Fruit fly (Drosophila melanogaster) whole organism, wandering third instar larva: Measurements from ENCODE around the gene cic.
A peak's percentile ranks its signal among the peaks of the same experiment; 100 is the strongest.

Source experiments
- Abd-B ChIP-seq: fragments of >200 bp; optimal IDR thresholded peaks from 2 replicates; lab custom pipeline; 2017; ENCODE audit warnings: missing biosample characterization, missing genetic modification characterization
- CG32264 ChIP-seq: fragments of 200-800 bp; sonication (Bioruptor generic); optimal IDR thresholded peaks from 2 replicates; lab custom pipeline; 2016; ENCODE audit warnings: missing biosample characterization, missing genetic modification characterization
- CG9705 ChIP-seq: fragments of 200-800 bp; sonication (Bioruptor generic); optimal IDR thresholded peaks from 2 replicates; lab custom pipeline; 2018; ENCODE audit warnings: missing biosample characterization, mild to moderate bottlenecking, missing genetic modification characterization
- CrebA ChIP-seq: fragments of 200-800 bp; sonication (Bioruptor generic); optimal IDR thresholded peaks from 2 replicates; lab custom pipeline; 2016; ENCODE audit warnings: missing biosample characterization, mild to moderate bottlenecking, missing genetic modification characterization, borderline replicate concordance
- Dfd ChIP-seq: fragments of >200 bp; optimal IDR thresholded peaks from 2 replicates; lab custom pipeline; 2017; ENCODE audit warnings: missing biosample characterization, missing genetic modification characterization
- Dif ChIP-seq: fragments of 200-275, 200-300 bp; sonication (Bioruptor generic); optimal IDR thresholded peaks from 2 replicates; lab custom pipeline; 2018; ENCODE audit warnings: missing biosample characterization, missing genetic modification characterization; ENCODE audit not compliant: partially characterized antibody
- GATAd ChIP-seq: sonication (Bioruptor generic); optimal IDR thresholded peaks from 2 replicates; lab custom pipeline; 2016; ENCODE audit warnings: missing biosample characterization, missing genetic modification characterization
- HLH106 ChIP-seq: fragments of 200-800 bp; optimal IDR thresholded peaks from 3 replicates; lab custom pipeline; 2019; ENCODE audit warnings: missing biosample characterization, mild to moderate bottlenecking, missing genetic modification characterization, moderate library complexity
- Hnf4 ChIP-seq: fragments of 200-800 bp; sonication (Bioruptor generic); optimal IDR thresholded peaks from 2 replicates; lab custom pipeline; 2016; ENCODE audit warnings: missing biosample characterization, mild to moderate bottlenecking, missing genetic modification characterization
- Hr78 ChIP-seq: fragments of >200 bp; optimal IDR thresholded peaks from 2 replicates; lab custom pipeline; 2017; ENCODE audit warnings: missing biosample characterization, missing genetic modification characterization
- Hr83 ChIP-seq: fragments of 200-300 bp; sonication (Bioruptor generic); optimal IDR thresholded peaks from 2 replicates; lab custom pipeline; 2016; ENCODE audit warnings: missing biosample characterization, mild to moderate bottlenecking, missing genetic modification characterization, moderate library complexity; ENCODE audit not compliant: poor library complexity, severe bottlenecking
- Jra ChIP-seq: sonication (Bioruptor generic); optimal IDR thresholded peaks from 2 replicates; lab custom pipeline; 2016; ENCODE audit warnings: missing biosample characterization, missing genetic modification characterization
- Mio ChIP-seq: sonication (Bioruptor generic); optimal IDR thresholded peaks from 2 replicates; lab custom pipeline; 2016; ENCODE audit warnings: missing biosample characterization, missing genetic modification characterization
- Myc ChIP-seq: fragments of >200 bp; optimal IDR thresholded peaks from 2 replicates; lab custom pipeline; 2017
- N ChIP-seq: fragments of >200 bp; optimal IDR thresholded peaks from 2 replicates; lab custom pipeline; 2018; ENCODE audit warnings: missing biosample characterization, missing external identifiers, missing genetic modification characterization
- OdsH ChIP-seq: fragments of 200-800 bp; sonication (Bioruptor generic); optimal IDR thresholded peaks from 2 replicates; lab custom pipeline; 2016; ENCODE audit warnings: missing biosample characterization, mild to moderate bottlenecking, missing genetic modification characterization
- Rel ChIP-seq, 2 experiments: fragments of 200-800 bp; sonication (Bioruptor generic) in 1 of 2; optimal IDR thresholded peaks; 2 replicates in 1 of 2; 3 replicates in 1 of 2; lab custom pipeline; 2016 to 2019; ENCODE audit warnings: mild to moderate bottlenecking in 2 of 2, missing biosample characterization in 2 of 2, missing genetic modification characterization in 2 of 2, moderate library complexity in 1 of 2
- Sp1 ChIP-seq: fragments of 200-800 bp; sonication (Bioruptor generic); optimal IDR thresholded peaks from 3 replicates; lab custom pipeline; 2019; ENCODE audit warnings: missing biosample characterization, mild to moderate bottlenecking, missing genetic modification characterization, moderate library complexity
- br ChIP-seq: fragments of 200-800 bp; sonication (Bioruptor generic); optimal IDR thresholded peaks from 2 replicates; lab custom pipeline; 2016; ENCODE audit warnings: missing biosample characterization, missing genetic modification characterization
- brk ChIP-seq: fragments of 200-800 bp; sonication (Bioruptor generic); optimal IDR thresholded peaks from 2 replicates; lab custom pipeline; 2016; ENCODE audit warnings: missing biosample characterization, mild to moderate bottlenecking, missing genetic modification characterization
- dl ChIP-seq, 2 experiments: fragments of 175-275, 200-275 bp in 1 of 2; fragments of 200-275 bp in 1 of 2; sonication (Bioruptor generic); optimal IDR thresholded peaks; lab custom pipeline; 2018; ENCODE audit warnings: mild to moderate bottlenecking in 2 of 2, missing biosample characterization in 2 of 2, missing genetic modification characterization in 2 of 2, moderate library complexity in 2 of 2; ENCODE audit not compliant: partially characterized antibody in 2 of 2, insufficient read depth in 1 of 2
- dmrt93B ChIP-seq: fragments of 200-800 bp; sonication (Bioruptor generic); optimal IDR thresholded peaks from 2 replicates; lab custom pipeline; 2018; ENCODE audit warnings: missing biosample characterization, mild to moderate bottlenecking, missing genetic modification characterization
- dsf ChIP-seq: sonication (Bioruptor generic); optimal IDR thresholded peaks from 2 replicates; lab custom pipeline; 2016; ENCODE audit warnings: missing biosample characterization, missing genetic modification characterization, borderline replicate concordance
- ey ChIP-seq: fragments of 200-800 bp; sonication (Bioruptor generic); optimal IDR thresholded peaks from 2 replicates; lab custom pipeline; 2016; ENCODE audit warnings: missing biosample characterization, missing genetic modification characterization
- foxo ChIP-seq, 2 experiments: fragments of 200-800 bp; sonication (Bioruptor generic); optimal IDR thresholded peaks; 2 replicates in 1 of 2; 3 replicates in 1 of 2; lab custom pipeline; 2016 to 2017; ENCODE audit warnings: missing biosample characterization in 2 of 2, missing genetic modification characterization in 2 of 2
- fru ChIP-seq: fragments of 200-800 bp; sonication (Bioruptor generic); optimal IDR thresholded peaks from 3 replicates; lab custom pipeline; 2016; ENCODE audit warnings: missing biosample characterization, mild to moderate bottlenecking, missing genetic modification characterization
- h ChIP-seq: fragments of 200-800 bp; sonication (Bioruptor generic); optimal IDR thresholded peaks from 3 replicates; lab custom pipeline; 2016; ENCODE audit warnings: missing biosample characterization, mild to moderate bottlenecking, missing genetic modification characterization
- jim ChIP-seq: fragments of 175-275, 200-325 bp; sonication (Bioruptor generic); optimal IDR thresholded peaks from 2 replicates; lab custom pipeline; 2016; ENCODE audit warnings: missing biosample characterization, mild to moderate bottlenecking, missing genetic modification characterization
- lola ChIP-seq: fragments of >200 bp; optimal IDR thresholded peaks from 2 replicates; lab custom pipeline; 2017; ENCODE audit warnings: missing biosample characterization, missing genetic modification characterization
- pan ChIP-seq: fragments of >200 bp; optimal IDR thresholded peaks from 2 replicates; lab custom pipeline; 2017
- psq ChIP-seq: fragments of 200-800 bp; sonication (Bioruptor generic); optimal IDR thresholded peaks from 3 replicates; lab custom pipeline; 2017; ENCODE audit warnings: missing biosample characterization, mild to moderate bottlenecking, missing genetic modification characterization, moderate library complexity
- rgr ChIP-seq: fragments of 200-800 bp; sonication (Bioruptor generic); optimal IDR thresholded peaks from 3 replicates; lab custom pipeline; 2016; ENCODE audit warnings: missing biosample characterization, mild to moderate bottlenecking, missing genetic modification characterization
- sage ChIP-seq: fragments of 200-800 bp; sonication (Bioruptor generic); optimal IDR thresholded peaks from 2 replicates; lab custom pipeline; 2016; ENCODE audit warnings: missing biosample characterization, mild to moderate bottlenecking, missing genetic modification characterization
- sv ChIP-seq: fragments of 200-800 bp; sonication (Bioruptor generic); optimal IDR thresholded peaks from 3 replicates; lab custom pipeline; 2016; ENCODE audit warnings: missing biosample characterization, missing genetic modification characterization
- tai ChIP-seq: sonication (Bioruptor generic); optimal IDR thresholded peaks from 2 replicates; lab custom pipeline; 2016; ENCODE audit warnings: missing biosample characterization, missing genetic modification characterization
- usp ChIP-seq: fragments of >200 bp; optimal IDR thresholded peaks from 2 replicates; lab custom pipeline; 2017; ENCODE audit warnings: missing biosample characterization, missing genetic modification characterization
- woc ChIP-seq: sonication (Bioruptor generic); optimal IDR thresholded peaks from 2 replicates; lab custom pipeline; 2016; ENCODE audit warnings: missing biosample characterization, mild to moderate bottlenecking, missing genetic modification characterization

cic gene

DNA sequence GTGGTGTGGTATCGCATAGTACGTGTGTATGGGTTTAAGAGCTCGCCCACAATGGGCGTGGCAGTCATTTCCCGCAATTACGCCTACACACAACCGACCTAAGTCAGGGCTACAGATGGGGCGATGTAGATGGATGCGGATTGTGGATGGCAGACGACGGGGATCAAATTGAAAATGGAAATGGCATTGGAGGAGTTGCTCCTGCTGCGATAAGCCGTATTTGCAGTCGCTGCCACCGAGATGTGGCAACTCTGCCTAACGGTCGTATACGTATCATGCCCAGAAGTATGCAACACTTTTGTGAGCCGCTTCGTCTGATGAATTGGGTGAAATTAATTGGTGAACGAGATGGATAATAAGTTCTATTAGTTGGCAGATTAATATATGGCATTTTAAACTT is 34.2 kb downstream of the cic start:
- TF ChIP-seq N (GFP tag; lab: Kevin White, UChicago) (no peak), Dif (no peak), tai (GFP tag; lab: Kevin White, UChicago) (no peak), CG9705 (GFP tag; lab: Kevin White, UChicago) (no peak), HLH106 (tag; lab: Kevin White, UChicago) (no peak), OdsH (GFP tag; lab: Kevin White, UChicago) (no peak), foxo (GFP tag; optimal IDR thresholded peaks at IDR 0.05; lab: Kevin White, UChicago) (no peak), lola (GFP tag; lab: Kevin White, UChicago) (no peak), woc (GFP tag; lab: Kevin White, UChicago) (no peak), Mio (GFP tag; lab: Kevin White, UChicago) (no peak), fru (GFP tag; lab: Kevin White, UChicago) (no peak), sage (GFP tag; lab: Kevin White, UChicago) (no peak), Dfd (GFP tag; lab: Kevin White, UChicago) (no peak), psq (GFP tag; lab: Kevin White, UChicago) (no peak), Myc (no peak), ey (no peak), h (no peak)

DNA sequence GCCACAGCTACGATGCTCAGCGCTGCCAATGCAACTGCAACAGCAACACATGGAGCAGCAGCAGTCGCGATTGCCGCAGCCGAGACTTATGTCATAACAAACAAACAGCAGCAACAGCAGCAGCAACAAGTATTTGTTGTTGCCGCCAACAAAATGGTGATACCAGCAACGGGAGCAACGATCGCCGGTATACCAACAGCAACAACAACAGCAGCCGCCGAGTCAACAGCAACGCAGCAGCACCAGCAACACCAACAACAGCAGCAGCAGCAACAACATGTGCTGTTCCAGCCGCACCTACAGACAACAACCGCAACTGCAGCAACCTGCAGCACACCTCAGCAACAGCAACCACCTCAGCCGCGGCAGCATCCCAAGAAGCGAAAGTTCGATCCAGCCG is 35.5 kb downstream of the cic start:
- no peak for TF ChIP-seq HLH106 (tag; lab: Kevin White, UChicago)
- TF ChIP-seq ey: no peak
- TF ChIP-seq rgr: no peak
- TF ChIP-seq CG9705 (GFP tag; lab: Kevin White, UChicago): no peak
- no peak for TF ChIP-seq dl (GFP tag; optimal IDR thresholded peaks at IDR 0.05; lab: Kevin White, UChicago; ENCODE audit: insufficient read depth in 1 of 2, partially characterized antibody in 2 of 2)
- TF ChIP-seq GATAd (GFP tag; lab: Kevin White, UChicago): no peak
- no peak for TF ChIP-seq usp (GFP tag; lab: Kevin White, UChicago)
- no peak for TF ChIP-seq Dfd (GFP tag; lab: Kevin White, UChicago)
- no peak for TF ChIP-seq brk (GFP tag; lab: Kevin White, UChicago)
- no peak for TF ChIP-seq pan (lab: Kevin White, UChicago)
- no peak for TF ChIP-seq Myc
- no peak for TF ChIP-seq Abd-B (GFP tag; lab: Kevin White, UChicago)
- no peak for TF ChIP-seq dsf (GFP tag; lab: Kevin White, UChicago)
- no peak for TF ChIP-seq OdsH (GFP tag; lab: Kevin White, UChicago)
- TF ChIP-seq CrebA (GFP tag; lab: Kevin White, UChicago): no peak
- no peak for TF ChIP-seq br (GFP tag; lab: Kevin White, UChicago)

DNA sequence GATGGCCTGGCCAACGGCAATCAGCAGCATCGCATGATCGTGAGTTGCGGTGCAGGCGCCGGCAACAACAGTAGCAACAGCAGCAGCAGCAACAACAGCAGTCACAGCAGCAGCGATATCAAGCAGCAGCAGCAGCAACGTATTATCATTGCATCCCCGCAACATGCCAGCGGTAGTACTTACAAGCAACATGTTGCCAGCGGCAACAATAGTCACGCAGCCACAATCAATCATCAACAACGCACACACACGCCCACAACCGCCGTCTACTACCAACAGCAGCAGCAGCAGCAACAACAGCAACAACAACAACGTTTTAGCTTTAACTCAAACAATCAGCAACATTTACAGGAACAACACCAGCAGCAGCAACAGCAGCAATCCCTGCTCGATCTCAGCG is 36.0 kb downstream of the cic start:
- TF ChIP-seq Dfd (GFP tag; lab: Kevin White, UChicago) (peak; percentile 96), HLH106 (tag; lab: Kevin White, UChicago) (no peak)

DNA sequence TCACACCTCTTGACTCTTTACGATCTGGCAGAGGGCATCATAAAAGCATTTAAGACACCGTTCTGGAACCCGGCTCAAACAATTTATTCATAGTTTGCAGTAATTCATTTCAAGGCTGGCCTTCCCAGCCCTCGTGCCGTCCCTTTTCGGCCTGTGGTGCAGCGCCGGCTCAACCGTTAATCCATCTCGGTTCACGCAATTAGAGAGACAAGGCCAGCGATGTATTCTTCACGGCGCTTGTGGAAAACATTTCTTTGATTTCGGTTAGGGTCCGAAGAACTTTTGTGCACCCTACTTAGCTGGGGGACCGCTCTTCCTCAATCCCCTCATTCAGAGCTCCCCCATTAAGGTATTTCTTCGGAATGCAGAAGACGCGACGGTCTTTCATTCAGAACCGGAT is 38.5 kb downstream of the cic start:
- TF ChIP-seq ey: no peak
- no peak for TF ChIP-seq OdsH (GFP tag; lab: Kevin White, UChicago)
- no peak for TF ChIP-seq N (GFP tag; lab: Kevin White, UChicago)
- no peak for TF ChIP-seq fru (GFP tag; lab: Kevin White, UChicago)
- TF ChIP-seq Rel (GFP tag; optimal IDR thresholded peaks at IDR 0.05; lab: Kevin White, UChicago): no peak
- no peak for TF ChIP-seq Rel (tag; optimal IDR thresholded peaks at IDR 0.05; lab: Kevin White, UChicago)
- no peak for TF ChIP-seq CG32264 (GFP tag; lab: Kevin White, UChicago)
- no peak for TF ChIP-seq Abd-B (GFP tag; lab: Kevin White, UChicago)

DNA sequence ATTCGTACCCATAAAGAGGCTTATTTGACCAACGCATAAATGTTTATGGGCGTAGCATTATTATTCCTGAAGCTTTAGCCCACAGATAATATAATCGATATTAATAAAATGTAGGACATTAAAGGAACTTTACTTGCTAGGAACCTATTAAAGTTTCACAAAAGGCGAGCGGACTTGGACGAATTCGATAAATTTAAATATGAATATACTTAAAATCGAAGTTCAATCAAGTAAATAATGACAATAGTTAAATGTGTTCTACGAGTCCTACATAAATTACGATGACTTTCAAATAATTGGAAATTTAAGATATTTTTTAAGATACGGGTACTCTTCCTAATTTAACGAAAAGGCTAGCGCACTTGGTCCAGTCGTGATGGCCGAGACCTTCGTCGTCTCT is 39.0 kb downstream of the cic start:
- TF ChIP-seq tai (GFP tag; lab: Kevin White, UChicago): no peak
- TF ChIP-seq dsf (GFP tag; lab: Kevin White, UChicago): no peak
- TF ChIP-seq lola (GFP tag; lab: Kevin White, UChicago): no peak
- TF ChIP-seq Myc: no peak
- peak; percentile 13 for TF ChIP-seq OdsH (GFP tag; lab: Kevin White, UChicago)
- TF ChIP-seq ey: no peak
- no peak for TF ChIP-seq Hr83 (GFP tag; lab: Kevin White, UChicago)
- TF ChIP-seq CG9705 (GFP tag; lab: Kevin White, UChicago): no peak
- no peak for TF ChIP-seq h
- TF ChIP-seq Hnf4 (GFP tag; lab: Kevin White, UChicago): no peak
- TF ChIP-seq Hr78 (GFP tag; lab: Kevin White, UChicago): no peak
- TF ChIP-seq jim (GFP tag; lab: Kevin White, UChicago): no peak
- no peak for TF ChIP-seq rgr
- TF ChIP-seq dmrt93B (GFP tag; lab: Kevin White, UChicago): no peak
- no peak for TF ChIP-seq CG32264 (GFP tag; lab: Kevin White, UChicago)
- TF ChIP-seq woc (GFP tag; lab: Kevin White, UChicago): no peak
- TF ChIP-seq GATAd (GFP tag; lab: Kevin White, UChicago): no peak
- TF ChIP-seq dl (GFP tag; optimal IDR thresholded peaks at IDR 0.05; lab: Kevin White, UChicago; ENCODE audit: insufficient read depth in 1 of 2, partially characterized antibody in 2 of 2): no peak
- TF ChIP-seq CrebA (GFP tag; lab: Kevin White, UChicago): no peak
- no peak for TF ChIP-seq Sp1 (GFP tag; lab: Kevin White, UChicago)
- peak in 1 of 2 experiments; percentile 18 for TF ChIP-seq foxo (GFP tag; optimal IDR thresholded peaks at IDR 0.05; lab: Kevin White, UChicago)
- no peak for TF ChIP-seq sage (GFP tag; lab: Kevin White, UChicago)
- TF ChIP-seq N (GFP tag; lab: Kevin White, UChicago): no peak
- TF ChIP-seq Jra (GFP tag; lab: Kevin White, UChicago): peak; percentile 11
- no peak for TF ChIP-seq Dfd (GFP tag; lab: Kevin White, UChicago)
- no peak for TF ChIP-seq psq (GFP tag; lab: Kevin White, UChicago)
- no peak for TF ChIP-seq Dif
- no peak for TF ChIP-seq br (GFP tag; lab: Kevin White, UChicago)
- no peak for TF ChIP-seq pan (lab: Kevin White, UChicago)
- TF ChIP-seq sv (GFP tag; lab: Kevin White, UChicago): no peak
- no peak for TF ChIP-seq HLH106 (tag; lab: Kevin White, UChicago)
